Fruit fly (Drosophila melanogaster): ENCODE measurements around the gene AMPKalpha.

Gene AMPKalpha

dm6 chrX:1375265-1375958 lies at the start of gene AMPKalpha:
Gene AMPKalpha (plus strand): TSS chrX:1375536.
- TF ChIP-seq Mad (GFP tag; optimal IDR thresholded peaks at IDR 0.05) = no peak
- TF ChIP-seq Dref (GFP tag; IDR thresholded peaks at IDR 0.05) = peak; percentile 81
- TF ChIP-seq gsb-n (tag; optimal IDR thresholded peaks at IDR 0.05) = no peak
- TF ChIP-seq Med (GFP tag) = peak; percentile 34
- no peak for TF ChIP-seq sens-2 (GFP tag; IDR thresholded peaks at IDR 0.05)
- no peak for TF ChIP-seq CG10654 (GFP tag; optimal IDR thresholded peaks at IDR 0.05)
- no peak for TF ChIP-seq CG10431 (GFP tag; optimal IDR thresholded peaks at IDR 0.05)
- TF ChIP-seq CG2889 (GFP tag; IDR thresholded peaks at IDR 0.05) = no peak
- TF ChIP-seq Hr51 (GFP tag; optimal IDR thresholded peaks at IDR 0.05) = no peak
- no peak for TF ChIP-seq Sin3A (optimal IDR thresholded peaks at IDR 0.05)
- TF ChIP-seq hkb (optimal IDR thresholded peaks at IDR 0.05) = no peak
- no peak for TF ChIP-seq hkb (GFP tag; IDR thresholded peaks at IDR 0.05)
- TF ChIP-seq CG9817 (tag; optimal IDR thresholded peaks at IDR 0.05) = no peak
- peak; percentile 78 for TF ChIP-seq pzg (GFP tag; optimal IDR thresholded peaks at IDR 0.05)
- TF ChIP-seq CG10321 (GFP tag; IDR thresholded peaks at IDR 0.05) = no peak
- no peak for TF ChIP-seq CG1647 (GFP tag; optimal IDR thresholded peaks at IDR 0.05)
- no peak for TF ChIP-seq p53 (GFP tag; optimal IDR thresholded peaks at IDR 0.05)
- no peak for TF ChIP-seq danr (GFP tag; IDR thresholded peaks at IDR 0.05)
- no peak for TF ChIP-seq Doc2 (GFP tag; IDR thresholded peaks at IDR 0.05)
- no peak for TF ChIP-seq NFAT (GFP tag; IDR thresholded peaks at IDR 0.05)
- no peak for TF ChIP-seq Spps (tag; optimal IDR thresholded peaks at IDR 0.05)
- TF ChIP-seq CG6765 (GFP tag; optimal IDR thresholded peaks at IDR 0.05) = no peak
- no peak for TF ChIP-seq CG12769 (tag; optimal IDR thresholded peaks at IDR 0.05)
- TF ChIP-seq CG13624 (GFP tag; optimal IDR thresholded peaks at IDR 0.05) = no peak
- TF ChIP-seq dimm (GFP tag; IDR thresholded peaks at IDR 0.05) = no peak
- peak; percentile 37 to 53 for TF ChIP-seq Trl (optimal IDR thresholded peaks at IDR 0.05)
- TF ChIP-seq Trl (GFP tag; optimal IDR thresholded peaks at IDR 0.05) = no peak
- TF ChIP-seq Antp (GFP tag; optimal IDR thresholded peaks at IDR 0.05) = no peak
- no peak for TF ChIP-seq tll (GFP tag; optimal IDR thresholded peaks at IDR 0.05)
- no peak for TF ChIP-seq CG11247 (GFP tag; IDR thresholded peaks at IDR 0.05)
- peak; percentile 89 for TF ChIP-seq MESR4 (GFP tag; optimal IDR thresholded peaks at IDR 0.05)
- TF ChIP-seq unpg (GFP tag; optimal IDR thresholded peaks at IDR 0.05) = no peak
- peak; percentile 52 for TF ChIP-seq Sry-δ (GFP tag; optimal IDR thresholded peaks at IDR 0.05)
- TF ChIP-seq CG16813 (GFP tag; IDR thresholded peaks at IDR 0.05; ENCODE audit: partially characterized antibody) = peak; percentile 38; the same call in 2 of the 3 replicates
- TF ChIP-seq CG15601 (tag; optimal IDR thresholded peaks at IDR 0.05) = no peak
- TF ChIP-seq Ada2b (GFP tag; IDR thresholded peaks at IDR 0.05) = no peak
- TF ChIP-seq CG6654 (GFP tag; optimal IDR thresholded peaks at IDR 0.05) = no peak
- TF ChIP-seq E2f2 (GFP tag; IDR thresholded peaks at IDR 0.05) = peak; percentile 97
- TF ChIP-seq CG2129 (GFP tag; IDR thresholded peaks at IDR 0.05; ENCODE audit: partially characterized antibody) = no peak
- no peak for TF ChIP-seq tx (GFP tag; optimal IDR thresholded peaks at IDR 0.05)
- TF ChIP-seq gsb (GFP tag; IDR thresholded peaks at IDR 0.05) = no peak
- peak; percentile 29 for TF ChIP-seq stwl (tag; optimal IDR thresholded peaks at IDR 0.05)
- peak; percentile 58 for TF ChIP-seq BEAF-32 (GFP tag; optimal IDR thresholded peaks at IDR 0.05)
- no peak for TF ChIP-seq CG3726 (GFP tag; IDR thresholded peaks at IDR 0.05)
- no peak for TF ChIP-seq otp (GFP tag; IDR thresholded peaks at IDR 0.05)
- peak; percentile 49 for TF ChIP-seq CG10267 (tag; optimal IDR thresholded peaks at IDR 0.05)
- 0 out of 2 replicates have a peak, but pooled peaks have one; percentile 21 for TF ChIP-seq onecut (GFP tag; IDR thresholded peaks at IDR 0.05)
- TF ChIP-seq Scr (GFP tag; IDR thresholded peaks at IDR 0.05; ENCODE audit: partially characterized antibody) = peak; percentile 27; the same call in 1 of the 2 replicates
- TF ChIP-seq HLHmδ (GFP tag; optimal IDR thresholded peaks at IDR 0.05) = no peak
- TF ChIP-seq kah (GFP tag; optimal IDR thresholded peaks at IDR 0.05) = no peak
- TF ChIP-seq CG3281 (GFP tag; optimal IDR thresholded peaks at IDR 0.05) = no peak

All from whole organism, embryonic.